Worm (Caenorhabditis elegans): ENCODE data around the gene F10D7.4.

Gene F10D7.4

ce11 chrX:17390531-17390930, 8.7 kb upstream of the F10D7.4 start:
- TF ChIP-seq let-607 (tag; optimal IDR thresholded peaks at IDR 0.05) (no peak), zfh-2 (GFP tag; conservative IDR thresholded peaks at IDR 0.05) (peak; percentile 51), lin-35 (GFP tag; optimal IDR thresholded peaks at IDR 0.05) (no peak)

ce11 chrX:17386130-17386529, 4.3 kb upstream of the F10D7.4 start:
- TF ChIP-seq aptf-3 (GFP tag; IDR thresholded peaks at IDR 0.05) = no peak
- peak; percentile 17 for TF ChIP-seq nhr-80 (tag; optimal IDR thresholded peaks at IDR 0.05)

- no peak for TF ChIP-seq attf-5 (GFP tag; optimal IDR thresholded peaks at IDR 0.05)
- no peak for TF ChIP-seq B0035.1 (tag; optimal IDR thresholded peaks at IDR 0.05)
- TF ChIP-seq attf-6 (GFP tag; IDR thresholded peaks at IDR 0.05) = no peak
- TF ChIP-seq lin-40 (tag; optimal IDR thresholded peaks at IDR 0.05) = no peak
These were observed 3.2 kb upstream of the F10D7.4 start for ce11 chrX:17385102-17385501.

- TF ChIP-seq zfh-2 (GFP tag; conservative IDR thresholded peaks at IDR 0.05) (peak; percentile 80), ztf-22 (GFP tag; optimal IDR thresholded peaks at IDR 0.05) (no peak), Y53F4B.3 (GFP tag; IDR thresholded peaks at IDR 0.05) (no peak), Y67H2A.10 (GFP tag; conservative IDR thresholded peaks at IDR 0.05) (no peak), mel-28 (tag; optimal IDR thresholded peaks at IDR 0.05; ENCODE audit: borderline replicate concordance) (no peak)
These were observed 2.5 kb upstream of the F10D7.4 start for ce11 chrX:17384343-17384742.

ce11 chrX:17379675-17380074, 2.2 kb downstream of the F10D7.4 start, which contains the start of gene F10D7.10:
F10D7.10 (minus strand) TSS chrX:17379775.
- TF ChIP-seq F52B5.7 (tag; optimal IDR thresholded peaks at IDR 0.05) = no peak

- no peak for TF ChIP-seq snpc-4 (GFP tag; optimal IDR thresholded peaks at IDR 0.05)
- TF ChIP-seq snpc-4 (tag; optimal IDR thresholded peaks at IDR 0.05) = no peak
- no peak for TF ChIP-seq C17E4.6 (GFP tag; IDR thresholded peaks at IDR 0.05)
- TF ChIP-seq mxl-1 (tag; optimal IDR thresholded peaks at IDR 0.05) = no peak
- TF ChIP-seq rpc-1 (optimal IDR thresholded peaks at IDR 0.05) = no peak
- no peak for TF ChIP-seq rpc-1 (tag; optimal IDR thresholded peaks at IDR 0.05)
- TF ChIP-seq nhr-80 (tag; optimal IDR thresholded peaks at IDR 0.05) = peak; percentile 7
- no peak for TF ChIP-seq dox-1 (GFP tag; IDR thresholded peaks at IDR 0.05)
- no peak for TF ChIP-seq aptf-3 (GFP tag; IDR thresholded peaks at IDR 0.05)
These were observed 2.9 kb downstream of the F10D7.4 start for ce11 chrX:17378996-17379395.

- no peak for TF ChIP-seq bed-1 (GFP tag; IDR thresholded peaks at IDR 0.05)
- TF ChIP-seq nhr-80 (tag; optimal IDR thresholded peaks at IDR 0.05) = peak; percentile 21
These were observed 6.0 kb downstream of the F10D7.4 start for ce11 chrX:17375877-17376276.

ce11 chrX:17374534-17374933, 7.3 kb downstream of the F10D7.4 start, which contains the start of gene F10D7.3:
F10D7.3 (minus strand) TSS chrX:17374634.
- TF ChIP-seq tbx-9 (tag; optimal IDR thresholded peaks at IDR 0.05; ENCODE audit: borderline replicate concordance) (no peak), repo-1 (tag; optimal IDR thresholded peaks at IDR 0.05) (no peak), ztf-28 (GFP tag; IDR thresholded peaks at IDR 0.05) (no peak), hlh-26 (GFP tag; conservative IDR thresholded peaks at IDR 0.05) (no peak), egrh-3 (GFP tag; IDR thresholded peaks at IDR 0.05) (no peak), nhr-27 (tag; optimal IDR thresholded peaks at IDR 0.05) (no peak), somi-1 (GFP tag; optimal IDR thresholded peaks at IDR 0.05) (no peak), lin-35 (GFP tag; optimal IDR thresholded peaks at IDR 0.05) (no peak), F22D6.2 (tag; optimal IDR thresholded peaks at IDR 0.05) (no peak), B0019.2 (GFP tag; conservative IDR thresholded peaks at IDR 0.05) (no peak), xnd-1 (tag; optimal IDR thresholded peaks at IDR 0.05) (no peak), rpc-1 (optimal IDR thresholded peaks at IDR 0.05) (no peak), rpc-1 (tag; optimal IDR thresholded peaks at IDR 0.05) (no peak), hmg-20 (GFP tag; IDR thresholded peaks at IDR 0.05) (no peak), ztf-18 (tag; optimal IDR thresholded peaks at IDR 0.05) (no peak), Y79H2A.3 (GFP tag; conservative IDR thresholded peaks at IDR 0.05) (no peak), hmg-1.2 (GFP tag; IDR thresholded peaks at IDR 0.05) (no peak), athp-1 (tag; optimal IDR thresholded peaks at IDR 0.05) (no peak), ceh-58 (GFP tag; IDR thresholded peaks at IDR 0.05) (no peak)
